Worm (Caenorhabditis elegans): Measurements from ENCODE around the gene R04F11.5.

Gene R04F11.5

DNA sequence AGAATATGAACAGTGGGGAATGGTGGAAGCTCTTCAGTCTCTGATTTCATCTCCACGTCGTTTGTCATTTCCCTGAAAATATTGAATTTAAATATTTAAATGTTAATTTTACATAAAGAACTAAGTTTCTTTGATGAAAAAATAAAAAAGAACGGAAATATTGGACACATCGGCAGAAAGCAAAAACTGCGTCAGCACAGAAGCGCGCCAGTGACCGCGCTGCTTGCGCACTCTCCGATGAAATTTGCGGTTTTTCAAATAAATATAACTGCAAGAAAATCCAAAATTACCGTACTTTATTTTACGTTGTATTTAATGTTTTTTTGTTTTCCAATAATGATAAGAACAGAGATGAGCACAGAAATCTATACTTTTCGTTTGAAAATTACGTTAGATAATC, 26.2 kb downstream of the R04F11.5 start, which contains the start of the genes srpa-68 and srh-16:
srpa-68 (minus strand) TSS at position 72 of the 400 bp plus-strand sequence.
srh-16 (plus strand) TSS at position 275 of the 400 bp plus-strand sequence.
- peak; percentile 95 for TF ChIP-seq unc-55 (GFP tag; optimal IDR thresholded peaks at IDR 0.05)
- TF ChIP-seq R02D3.7 (tag; optimal IDR thresholded peaks at IDR 0.05): peak; percentile 77
- TF ChIP-seq sma-3 (GFP tag; optimal IDR thresholded peaks at IDR 0.05): peak; percentile 90
- TF ChIP-seq aly-2 (tag; optimal IDR thresholded peaks at IDR 0.05): no peak
- TF ChIP-seq elt-1 (tag; optimal IDR thresholded peaks at IDR 0.05): no peak
- peak; percentile 26 for TF ChIP-seq ZK546.5 (tag; optimal IDR thresholded peaks at IDR 0.05)
- TF ChIP-seq dmd-4 (tag; optimal IDR thresholded peaks at IDR 0.05): peak; percentile 45
- peak; percentile 47 for TF ChIP-seq blmp-1 (tag; optimal IDR thresholded peaks at IDR 0.05; ENCODE audit: insufficient read depth)
- peak; percentile 88 for TF ChIP-seq F13H6.1 (tag; optimal IDR thresholded peaks at IDR 0.05)
- TF ChIP-seq ztf-11 (tag; optimal IDR thresholded peaks at IDR 0.05): no peak
- TF ChIP-seq nhr-237 (tag; optimal IDR thresholded peaks at IDR 0.05): peak; percentile 56
- no peak for TF ChIP-seq skn-1 (tag; optimal IDR thresholded peaks at IDR 0.05)
- no peak for TF ChIP-seq nhr-77 (tag; optimal IDR thresholded peaks at IDR 0.05)
- peak; percentile 37 for TF ChIP-seq zag-1 (tag; optimal IDR thresholded peaks at IDR 0.05)
- TF ChIP-seq nhr-12 (tag; optimal IDR thresholded peaks at IDR 0.05): no peak
- TF ChIP-seq gmeb-1 (tag; optimal IDR thresholded peaks at IDR 0.05): peak; percentile 99
- TF ChIP-seq nhr-21 (tag; optimal IDR thresholded peaks at IDR 0.05): peak; percentile 79
- no peak for TF ChIP-seq unc-39 (tag; optimal IDR thresholded peaks at IDR 0.05)
- peak; percentile 43 for TF ChIP-seq unc-62 (GFP tag; optimal IDR thresholded peaks at IDR 0.05)
- TF ChIP-seq alr-1 (tag; optimal IDR thresholded peaks at IDR 0.05): no peak
- TF ChIP-seq snpc-4 (tag; optimal IDR thresholded peaks at IDR 0.05): peak; percentile 74
- TF ChIP-seq ama-1 (optimal IDR thresholded peaks at IDR 0.05): peak; percentile 41
- TF ChIP-seq crh-2 (tag; optimal IDR thresholded peaks at IDR 0.05): peak; percentile 91
- TF ChIP-seq ceh-82 (tag; optimal IDR thresholded peaks at IDR 0.05): peak; percentile 53
- TF ChIP-seq nhr-23 (tag; optimal IDR thresholded peaks at IDR 0.05): no peak
- TF ChIP-seq nhr-129 (tag; optimal IDR thresholded peaks at IDR 0.05): peak; percentile 56
- peak; percentile 91 for TF ChIP-seq C34F6.9 (tag; optimal IDR thresholded peaks at IDR 0.05)
- no peak for TF ChIP-seq lin-39 (tag; optimal IDR thresholded peaks at IDR 0.05)
- TF ChIP-seq Y55F3AM.14 (GFP tag; optimal IDR thresholded peaks at IDR 0.05): peak; percentile 22
- no peak for TF ChIP-seq mbf-1 (tag; optimal IDR thresholded peaks at IDR 0.05)
- peak; percentile 83 for TF ChIP-seq sem-4 (tag; optimal IDR thresholded peaks at IDR 0.05)
- TF ChIP-seq fos-1 (tag; optimal IDR thresholded peaks at IDR 0.05): peak; percentile 69
- TF ChIP-seq lin-13 (GFP tag; optimal IDR thresholded peaks at IDR 0.05): peak; percentile 81
- TF ChIP-seq lin-11 (tag; optimal IDR thresholded peaks at IDR 0.05): peak; percentile 81
- TF ChIP-seq ztf-4 (tag; optimal IDR thresholded peaks at IDR 0.05): peak; percentile 61
- TF ChIP-seq nhr-25 (tag; optimal IDR thresholded peaks at IDR 0.05): peak; percentile 88
- TF ChIP-seq sma-9 (GFP tag; optimal IDR thresholded peaks at IDR 0.05): peak; percentile 95
- TF ChIP-seq sma-9 (tag; optimal IDR thresholded peaks at IDR 0.05): no peak
- TF ChIP-seq elt-3 (tag; optimal IDR thresholded peaks at IDR 0.05): no peak
- TF ChIP-seq egl-27 (tag; optimal IDR thresholded peaks at IDR 0.05): peak; percentile 65
- peak; percentile 90 to 95 for TF ChIP-seq lsy-2 (tag; optimal IDR thresholded peaks at IDR 0.05)
- TF ChIP-seq mdl-1 (tag; optimal IDR thresholded peaks at IDR 0.05): no peak
- TF ChIP-seq ceh-16 (tag; optimal IDR thresholded peaks at IDR 0.05): peak; percentile 75
- TF ChIP-seq mab-5 (tag; optimal IDR thresholded peaks at IDR 0.05): peak; percentile 93
- TF ChIP-seq nhr-10 (tag; optimal IDR thresholded peaks at IDR 0.05): peak; percentile 70

DNA sequence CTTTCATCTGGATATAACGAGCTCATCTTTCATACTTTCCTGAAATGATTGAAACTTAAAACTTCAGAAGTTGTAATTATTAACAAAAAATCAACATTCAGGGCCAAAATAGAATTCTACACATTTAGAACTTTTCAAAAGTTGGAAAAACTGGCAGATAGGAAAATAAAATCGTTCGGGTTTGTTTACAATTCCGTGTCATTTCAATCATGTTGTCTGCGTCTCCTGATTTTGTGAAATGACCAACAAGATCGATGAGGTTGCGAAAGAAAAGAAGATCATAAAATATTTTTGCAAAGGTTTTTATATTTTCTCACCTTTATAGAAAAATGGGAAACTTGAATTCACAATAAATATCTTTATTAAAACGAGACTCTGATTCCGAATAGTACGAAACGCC, 29.2 kb downstream of the R04F11.5 start, which contains the start of gene rskd-1:
rskd-1 (minus strand) TSS at position 39 of the 400 bp plus-strand sequence.
- TF ChIP-seq mab-5 (tag; optimal IDR thresholded peaks at IDR 0.05) (no peak), ztf-11 (tag; optimal IDR thresholded peaks at IDR 0.05) (no peak), lin-39 (tag; optimal IDR thresholded peaks at IDR 0.05) (no peak), peb-1 (tag; optimal IDR thresholded peaks at IDR 0.05) (no peak), elt-3 (tag; optimal IDR thresholded peaks at IDR 0.05) (no peak), alr-1 (tag; optimal IDR thresholded peaks at IDR 0.05) (no peak), nhr-21 (tag; optimal IDR thresholded peaks at IDR 0.05) (no peak), nhr-6 (tag; optimal IDR thresholded peaks at IDR 0.05) (no peak), fos-1 (tag; optimal IDR thresholded peaks at IDR 0.05) (peak; percentile 2), unc-55 (GFP tag; optimal IDR thresholded peaks at IDR 0.05) (no peak), mdl-1 (tag; optimal IDR thresholded peaks at IDR 0.05) (no peak), R02D3.7 (tag; optimal IDR thresholded peaks at IDR 0.05) (no peak), zag-1 (tag; optimal IDR thresholded peaks at IDR 0.05) (no peak), unc-62 (GFP tag; optimal IDR thresholded peaks at IDR 0.05) (no peak), ama-1 (optimal IDR thresholded peaks at IDR 0.05) (no peak), nhr-77 (tag; optimal IDR thresholded peaks at IDR 0.05) (no peak), egl-27 (tag; optimal IDR thresholded peaks at IDR 0.05) (no peak), sem-4 (tag; optimal IDR thresholded peaks at IDR 0.05) (no peak), ztf-4 (tag; optimal IDR thresholded peaks at IDR 0.05) (no peak), blmp-1 (tag; optimal IDR thresholded peaks at IDR 0.05; ENCODE audit: insufficient read depth) (no peak), crh-2 (tag; optimal IDR thresholded peaks at IDR 0.05) (peak; percentile 35), aly-2 (tag; optimal IDR thresholded peaks at IDR 0.05) (no peak), nhr-11 (tag; optimal IDR thresholded peaks at IDR 0.05) (no peak), lin-13 (GFP tag; optimal IDR thresholded peaks at IDR 0.05) (peak; percentile 10), nhr-237 (tag; optimal IDR thresholded peaks at IDR 0.05) (no peak), skn-1 (tag; optimal IDR thresholded peaks at IDR 0.05) (no peak), lsy-2 (tag; optimal IDR thresholded peaks at IDR 0.05) (peak in 1 of 2 experiments; percentile 35), nhr-25 (tag; optimal IDR thresholded peaks at IDR 0.05) (peak; percentile 53), C34F6.9 (tag; optimal IDR thresholded peaks at IDR 0.05) (peak; percentile 27), sma-3 (GFP tag; optimal IDR thresholded peaks at IDR 0.05) (no peak), snpc-4 (tag; optimal IDR thresholded peaks at IDR 0.05) (no peak), ZK546.5 (tag; optimal IDR thresholded peaks at IDR 0.05) (no peak), nhr-10 (tag; optimal IDR thresholded peaks at IDR 0.05) (no peak), unc-39 (tag; optimal IDR thresholded peaks at IDR 0.05) (no peak), nhr-23 (tag; optimal IDR thresholded peaks at IDR 0.05) (no peak)

Data from whole organism, L2 larva.